Fruit fly (Drosophila melanogaster) whole organism, pupa: ENCODE data around the gene BuGZ.

Source experiments
- CG12605 ChIP-seq: fragments of 200-800 bp; sonication (Bioruptor generic); IDR thresholded peaks from 2 replicates; pipeline ENCODE4 v1.3.6; 2022; ENCODE audit warnings: missing biosample characterization, missing genetic modification characterization
- CG15710 ChIP-seq: fragments of 200-800 bp; sonication (Bioruptor generic); optimal IDR thresholded peaks from 2 replicates; lab custom pipeline; 2018; ENCODE audit warnings: missing biosample characterization, mild to moderate bottlenecking, missing genetic modification characterization, moderate library complexity
- CG8159 ChIP-seq: fragments of 200-800 bp; sonication (Bioruptor generic); optimal IDR thresholded peaks from 3 replicates; lab custom pipeline; 2018; ENCODE audit warnings: missing biosample characterization, mild to moderate bottlenecking, missing genetic modification characterization, moderate library complexity
- EcR ChIP-seq: fragments of 200-800 bp; sonication (Bioruptor generic); optimal IDR thresholded peaks from 3 replicates; lab custom pipeline; 2019; ENCODE audit warnings: missing biosample characterization, missing genetic modification characterization, mild to moderate bottlenecking, moderate library complexity, missing genetic modification reagents
- Ets98B ChIP-seq: fragments of 200-800 bp; sonication (Bioruptor generic); IDR thresholded peaks from 2 replicates; pipeline ENCODE4 v1.3.6; 2022; ENCODE audit warnings: missing biosample characterization, missing genetic modification characterization

DNA sequence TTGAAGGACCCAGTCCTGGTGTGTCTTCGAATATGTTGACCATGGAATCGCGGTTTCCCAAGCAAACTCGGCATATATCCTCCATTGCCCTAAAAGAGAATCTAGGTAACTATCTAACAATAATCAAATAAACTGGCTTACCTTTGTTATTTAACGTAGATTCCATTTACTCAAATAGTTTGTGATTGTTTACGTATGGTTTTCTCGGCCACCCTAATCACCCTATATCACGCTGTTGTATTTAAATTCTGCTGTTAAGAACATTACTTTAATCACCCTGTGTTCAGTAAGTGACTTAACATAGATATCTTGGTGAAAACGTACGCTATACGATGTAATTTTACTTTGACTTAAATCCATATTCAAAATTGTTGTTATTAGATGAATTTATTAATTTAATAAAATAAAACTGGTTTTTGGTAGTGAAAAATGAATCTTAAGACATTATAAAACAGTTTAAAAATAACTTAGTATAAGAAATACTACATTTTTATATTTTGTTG is 40.1 kb upstream of the BuGZ start:
- no peak for TF ChIP-seq CG8159 (tag; lab: Kevin White, UChicago)
- TF ChIP-seq Ets98B (GFP tag; lab: Robert Waterston, UW), result no peak
- TF ChIP-seq EcR, result no peak
- TF ChIP-seq CG15710, result no peak
- TF ChIP-seq CG12605 (GFP tag; lab: Robert Waterston, UW), result no peak
